Worm (Caenorhabditis elegans): Measurements from ENCODE around the gene T19H12.15.
A peak's percentile ranks its signal among the peaks of the same experiment; 100 is the strongest.

Gene T19H12.15

DNA sequence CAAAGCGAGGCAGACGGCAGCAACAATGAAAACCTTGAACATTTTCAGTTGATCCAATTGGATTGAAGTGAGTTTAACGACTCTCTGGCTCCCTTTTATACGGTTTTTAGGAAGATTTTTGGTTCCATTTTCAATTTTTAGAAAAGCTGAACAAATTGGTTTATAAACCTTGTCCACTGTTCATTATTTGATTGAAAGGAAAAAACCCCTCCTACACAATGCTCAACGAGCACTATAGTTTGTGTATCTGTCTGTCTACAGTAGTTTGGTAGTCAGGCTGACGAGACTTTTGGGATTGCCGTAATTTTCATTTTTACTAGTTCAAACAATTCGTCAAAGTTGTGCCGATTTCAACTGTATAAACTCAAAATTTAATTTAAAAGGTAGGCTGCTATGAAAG lies at the start of gene T19H12.15:
Gene T19H12.15, minus strand, starts transcription at position 101 of the 400 bp plus-strand sequence.
- no peak for TF ChIP-seq pqm-1 (tag; optimal IDR thresholded peaks at IDR 0.05)
- no peak for TF ChIP-seq fos-1 (tag; optimal IDR thresholded peaks at IDR 0.05)
- TF ChIP-seq php-3 (GFP tag; IDR thresholded peaks at IDR 0.05) = no peak
- TF ChIP-seq aly-2 (tag; optimal IDR thresholded peaks at IDR 0.05) = no peak
- TF ChIP-seq Y105C5A.15 (GFP tag; IDR thresholded peaks at IDR 0.05) = no peak
- no peak for TF ChIP-seq ceh-44 (GFP tag; IDR thresholded peaks at IDR 0.05)
- no peak for TF ChIP-seq D1046.2 (GFP tag; IDR thresholded peaks at IDR 0.05)
- no peak for TF ChIP-seq tag-97 (GFP tag; IDR thresholded peaks at IDR 0.05)
- TF ChIP-seq nhr-28 (tag; optimal IDR thresholded peaks at IDR 0.05) = no peak
- no peak for TF ChIP-seq daf-8 (GFP tag; IDR thresholded peaks at IDR 0.05)
- no peak for TF ChIP-seq saeg-2 (GFP tag; IDR thresholded peaks at IDR 0.05)
- TF ChIP-seq lin-39 (tag; optimal IDR thresholded peaks at IDR 0.05) = no peak
- no peak for TF ChIP-seq mxl-2 (GFP tag; conservative IDR thresholded peaks at IDR 0.05)

DNA sequence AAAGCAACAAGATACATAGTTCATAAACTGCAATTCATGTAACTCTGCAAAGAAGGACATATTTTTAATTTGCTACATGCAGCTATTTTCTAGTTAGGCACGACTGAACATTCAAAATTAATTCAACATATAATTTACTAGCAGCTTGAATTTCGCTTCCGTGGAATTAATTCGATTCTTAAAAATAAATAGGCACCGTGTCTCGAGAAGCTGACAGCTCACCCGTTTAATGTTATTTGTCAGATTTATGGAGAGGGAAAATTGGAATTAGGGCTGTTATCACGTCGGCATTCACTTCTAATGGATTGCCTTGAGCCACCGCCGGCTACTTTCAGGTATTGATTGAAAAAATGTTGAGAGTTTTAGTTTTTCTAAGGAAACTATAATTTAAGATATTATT lies 47.2 kb upstream of the T19H12.15 start, which contains the start of gene srh-21:
Gene srh-21, plus strand, starts transcription at position 301 of the 400 bp plus-strand sequence.
- TF ChIP-seq ztf-7 (tag; optimal IDR thresholded peaks at IDR 0.05) (no peak), unc-62 (GFP tag; optimal IDR thresholded peaks at IDR 0.05 in 1 of 2) (peak in 1 of 2 experiments; percentile 65), unc-62 (tag; optimal IDR thresholded peaks at IDR 0.05) (no peak)

DNA sequence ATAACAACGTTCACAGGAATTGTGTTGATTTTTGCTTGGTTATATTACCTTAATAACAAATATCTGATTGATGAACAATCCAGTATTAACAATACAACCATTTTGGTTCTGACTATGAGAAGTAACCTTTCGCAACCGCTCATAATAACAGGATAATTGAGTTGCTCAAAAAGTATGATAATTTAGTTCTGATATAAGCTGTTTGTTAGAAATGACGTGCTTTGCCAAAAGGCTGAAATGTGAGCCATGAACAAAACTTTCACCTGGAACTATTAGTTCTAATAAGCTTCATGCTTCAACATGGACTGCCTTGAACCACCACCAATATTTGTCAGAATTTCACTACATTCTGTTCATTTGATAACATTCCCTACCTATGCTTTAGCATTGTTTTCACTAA lies 45.5 kb upstream of the T19H12.15 start, which contains the start of gene srh-20:
Gene srh-20, plus strand, starts transcription at position 301 of the 400 bp plus-strand sequence.
- TF ChIP-seq unc-39 (tag; optimal IDR thresholded peaks at IDR 0.05) = no peak
- no peak for TF ChIP-seq daf-8 (GFP tag; IDR thresholded peaks at IDR 0.05)
- TF ChIP-seq nhr-237 (tag; optimal IDR thresholded peaks at IDR 0.05) = no peak
- TF ChIP-seq nhr-25 (tag; optimal IDR thresholded peaks at IDR 0.05; ENCODE audit: borderline replicate concordance, insufficient read depth) = no peak
- TF ChIP-seq nhr-10 (tag; optimal IDR thresholded peaks at IDR 0.05) = no peak
- no peak for TF ChIP-seq mxl-3 (GFP tag; optimal IDR thresholded peaks at IDR 0.05)
- TF ChIP-seq hlh-11 (tag; optimal IDR thresholded peaks at IDR 0.05) = no peak
- TF ChIP-seq php-3 (GFP tag; IDR thresholded peaks at IDR 0.05) = no peak
- no peak for TF ChIP-seq nhr-42 (GFP tag; IDR thresholded peaks at IDR 0.05)
- TF ChIP-seq madf-5 (GFP tag; IDR thresholded peaks at IDR 0.05) = no peak
- no peak for TF ChIP-seq dmd-8 (GFP tag; IDR thresholded peaks at IDR 0.05)
- no peak for TF ChIP-seq nhr-102 (tag; optimal IDR thresholded peaks at IDR 0.05)
- TF ChIP-seq unc-62 (GFP tag; optimal IDR thresholded peaks at IDR 0.05 in 1 of 2) = no peak
- no peak for TF ChIP-seq unc-62 (tag; optimal IDR thresholded peaks at IDR 0.05)
- TF ChIP-seq ZK546.5 (tag; optimal IDR thresholded peaks at IDR 0.05) = no peak
- TF ChIP-seq nhr-48 (tag; optimal IDR thresholded peaks at IDR 0.05) = no peak
- TF ChIP-seq mdl-1 (tag; optimal IDR thresholded peaks at IDR 0.05) = no peak
- TF ChIP-seq Y75B8A.6 (GFP tag; IDR thresholded peaks at IDR 0.05) = no peak
- TF ChIP-seq nhr-76 (tag; optimal IDR thresholded peaks at IDR 0.05) = no peak
- TF ChIP-seq ceh-44 (GFP tag; IDR thresholded peaks at IDR 0.05) = no peak
- TF ChIP-seq tra-1 (GFP tag; IDR thresholded peaks at IDR 0.05) = no peak

DNA sequence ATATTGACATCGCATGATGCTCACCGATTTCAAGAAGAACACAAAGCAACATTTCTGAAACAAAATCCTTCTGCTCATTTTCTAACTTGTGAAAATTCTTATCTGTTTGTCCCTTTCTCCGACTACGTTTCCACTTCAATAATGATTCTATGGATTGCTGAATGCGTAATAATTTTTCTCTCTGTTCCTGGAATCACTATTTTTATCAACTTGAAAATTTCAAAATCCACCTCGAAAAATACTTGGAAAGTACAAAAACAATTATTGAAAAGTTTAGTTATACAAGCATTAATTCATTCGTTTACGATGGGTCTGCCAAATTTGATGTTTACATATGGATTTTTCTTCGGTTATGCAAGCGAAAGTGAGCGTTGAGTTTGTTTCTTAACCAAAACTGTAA lies 42.9 kb upstream of the T19H12.15 start, which contains the start of gene srh-22:
Gene srh-22, plus strand, starts transcription at position 301 of the 400 bp plus-strand sequence.
- TF ChIP-seq zfp-2 (tag; optimal IDR thresholded peaks at IDR 0.05) (no peak), zag-1 (tag; optimal IDR thresholded peaks at IDR 0.05) (no peak), fkh-10 (GFP tag; optimal IDR thresholded peaks at IDR 0.05) (no peak), mep-1 (tag; optimal IDR thresholded peaks at IDR 0.05) (no peak), zfp-3 (GFP tag; conservative IDR thresholded peaks at IDR 0.05) (no peak), ztf-11 (tag; optimal IDR thresholded peaks at IDR 0.05) (no peak), ctbp-1 (GFP tag; IDR thresholded peaks at IDR 0.05) (no peak)

All from whole organism, L4 larva.